Worm (Caenorhabditis elegans) whole organism, young adult: Measurements from ENCODE around the gene tag-322.

Experiments
- ama-1 ChIP-seq, 3 experiments: fragments of 150-350 bp in 1 of 3; sonication (generic microtip) in 2 of 3; optimal IDR thresholded peaks; 2 replicates each; lab custom pipeline; 2014 to 2018; ENCODE audit warnings: missing biosample characterization in 2 of 3, missing genetic modification characterization in 2 of 3, missing genetic modification reagents in 2 of 3
- bed-1 ChIP-seq: fragments of 200-800 bp; sonication (Bioruptor generic); IDR thresholded peaks from 2 replicates; pipeline ENCODE4 v1.3.6; 2022; ENCODE audit warnings: missing genetic modification reagents, missing genetic modification characterization, missing compliant biosample characterization
- egl-18 ChIP-seq: fragments of 200-800 bp; sonication (Bioruptor generic); IDR thresholded peaks from 2 replicates; pipeline ENCODE4 v1.3.6; 2022; ENCODE audit warnings: missing genetic modification reagents, missing genetic modification characterization, missing compliant biosample characterization
- lin-40 ChIP-seq: sonication (generic microtip); optimal IDR thresholded peaks from 2 replicates; lab custom pipeline; 2016; ENCODE audit warnings: missing genetic modification characterization, mild to moderate bottlenecking, missing compliant biosample characterization, missing genotype, missing genetic modification reagents

- TF ChIP-seq lin-40 (tag; lab: Kevin White, UChicago) (no peak), egl-18 (no peak), bed-1 (no peak), ama-1 (optimal IDR thresholded peaks at IDR 0.05; lab: Kevin White, UChicago) (no peak), ama-1 (GFP tag; optimal IDR thresholded peaks at IDR 0.05; lab: Kevin White, UChicago) (no peak)
Measured at ce11 chrIV:7815683-7816183, 30.4 kb upstream of the tag-322 start, which contains the start of gene cdgs-1.
